Fruit fly (Drosophila melanogaster): ENCODE data around the gene CG42342.

DNA sequence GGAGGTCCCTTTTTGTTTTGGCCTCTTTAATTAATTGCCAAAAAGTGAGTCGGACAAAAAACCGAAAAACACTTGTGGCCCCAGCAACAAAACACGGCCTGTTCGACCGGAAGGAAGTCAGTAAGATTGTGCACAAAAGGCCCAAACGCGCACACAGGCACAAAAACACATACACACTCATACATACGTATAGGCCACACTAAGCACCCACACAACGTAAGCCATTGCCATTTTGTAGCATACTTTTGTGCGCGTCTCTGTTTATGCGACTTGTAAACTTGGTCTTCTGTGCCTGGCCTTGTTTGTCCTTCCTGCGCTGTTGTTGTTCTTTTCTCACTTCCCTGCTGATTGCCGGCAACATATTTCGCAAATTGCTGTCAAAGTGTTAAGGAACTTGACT lies 27.9 kb downstream of the CG42342 start:
- TF ChIP-seq CG14655 (GFP tag; optimal IDR thresholded peaks at IDR 0.05) (no peak), CG8159 (tag; optimal IDR thresholded peaks at IDR 0.05) (no peak), CG15710 (tag; optimal IDR thresholded peaks at IDR 0.05) (no peak), Pif1B (GFP tag; optimal IDR thresholded peaks at IDR 0.05) (no peak), CG8301 (tag; optimal IDR thresholded peaks at IDR 0.05) (no peak), CG4496 (GFP tag; IDR thresholded peaks at IDR 0.05) (no peak), CG34367 (tag; optimal IDR thresholded peaks at IDR 0.05) (no peak)

Measured in whole organism, pupa.